Fruit fly (Drosophila melanogaster): ENCODE measurements around the gene CG13082.
A peak's percentile ranks its signal among the peaks of the same experiment; 100 is the strongest.

Gene CG13082

dm6 chr2L:19586436-19587333 is 48.5 kb downstream of the CG13082 start, which contains the start of gene Lar (continued):
- TF ChIP-seq sc (optimal IDR thresholded peaks at IDR 0.05) (no peak), sc (GFP tag; optimal IDR thresholded peaks at IDR 0.05) (no peak), sd (tag; optimal IDR thresholded peaks at IDR 0.05) (peak; percentile 32), cato (GFP tag; optimal IDR thresholded peaks at IDR 0.05; ENCODE audit: borderline replicate concordance) (no peak), slp2 (GFP tag; optimal IDR thresholded peaks at IDR 0.05) (peak; percentile 34), CG6854 (GFP tag; optimal IDR thresholded peaks at IDR 0.05) (no peak), Six4 (GFP tag; optimal IDR thresholded peaks at IDR 0.05) (peak; percentile 2), Dad (GFP tag; optimal IDR thresholded peaks at IDR 0.05) (peak; percentile 53), Bteb2 (GFP tag; optimal IDR thresholded peaks at IDR 0.05) (peak; percentile 75), CG11696 (GFP tag; IDR thresholded peaks at IDR 0.05) (no peak), grau (tag; optimal IDR thresholded peaks at IDR 0.05) (peak; percentile 66), Dfd (GFP tag; optimal IDR thresholded peaks at IDR 0.05) (no peak), z (GFP tag; IDR thresholded peaks at IDR 0.05) (no peak), sob (GFP tag; IDR thresholded peaks at IDR 0.05) (peak; percentile 27; the same call in 1 of the 2 replicates), tap (tag; optimal IDR thresholded peaks at IDR 0.05) (no peak), Optix (GFP tag; IDR thresholded peaks at IDR 0.05) (peak; percentile 37; the same call in 1 of the 3 replicates), klu (GFP tag; IDR thresholded peaks at IDR 0.05) (no peak), Ssrp (tag; optimal IDR thresholded peaks at IDR 0.05) (peak; percentile 28), CG11085 (GFP tag; IDR thresholded peaks at IDR 0.05) (no peak), chif (GFP tag; optimal IDR thresholded peaks at IDR 0.05) (peak in 1 of 2 experiments; percentile 52), HLH4C (GFP tag; IDR thresholded peaks at IDR 0.05; ENCODE audit: partially characterized antibody) (no peak; the same call in 2 of the 3 replicates), Spps (tag; optimal IDR thresholded peaks at IDR 0.05) (peak; percentile 10), CG8388 (GFP tag; optimal IDR thresholded peaks at IDR 0.05) (peak; percentile 42), Lpt (GFP tag; optimal IDR thresholded peaks at IDR 0.05) (no peak), CG11560 (tag; IDR thresholded peaks at IDR 0.05) (0 out of 3 replicates have a peak, but pooled peaks have one; percentile 18), tgo (GFP tag; IDR thresholded peaks at IDR 0.05) (no peak), sisA (GFP tag; IDR thresholded peaks at IDR 0.05) (peak; percentile 57), Doc2 (GFP tag; IDR thresholded peaks at IDR 0.05) (no peak), CG17568 (GFP tag; optimal IDR thresholded peaks at IDR 0.05) (no peak), maf-S (GFP tag; optimal IDR thresholded peaks at IDR 0.05) (peak; percentile 66), seq (GFP tag; IDR thresholded peaks at IDR 0.05) (no peak), crol (GFP tag; IDR thresholded peaks at IDR 0.05) (no peak), CG4424 (GFP tag; optimal IDR thresholded peaks at IDR 0.05) (peak; percentile 71), Sry-β (GFP tag; optimal IDR thresholded peaks at IDR 0.05) (peak; percentile 26), fu2 (GFP tag; optimal IDR thresholded peaks at IDR 0.05) (peak; percentile 60), kni (GFP tag; optimal IDR thresholded peaks at IDR 0.05) (peak; percentile 41), Lim3 (GFP tag; IDR thresholded peaks at IDR 0.05) (no peak), pzg (GFP tag; optimal IDR thresholded peaks at IDR 0.05) (peak; percentile 79), CG30403 (GFP tag; optimal IDR thresholded peaks at IDR 0.05) (peak; percentile 78), pros (GFP tag; optimal IDR thresholded peaks at IDR 0.05) (no peak), chm (GFP tag; IDR thresholded peaks at IDR 0.05) (0 out of 2 replicates have a peak, but pooled peaks have one; percentile 45), CG34224 (GFP tag; IDR thresholded peaks at IDR 0.05; ENCODE audit: partially characterized antibody) (0 out of 3 replicates have a peak, but pooled peaks have one; percentile 35), CG6654 (GFP tag; optimal IDR thresholded peaks at IDR 0.05) (no peak), Awh (GFP tag; IDR thresholded peaks at IDR 0.05) (0 out of 2 replicates have a peak, but pooled peaks have one; percentile 12), CG13123 (GFP tag; optimal IDR thresholded peaks at IDR 0.05) (no peak), Hey (tag; optimal IDR thresholded peaks at IDR 0.05) (no peak), Vsx1 (GFP tag; optimal IDR thresholded peaks at IDR 0.05) (no peak), CG10543 (GFP tag; optimal IDR thresholded peaks at IDR 0.05) (peak; percentile 78), CG9932 (GFP tag; IDR thresholded peaks at IDR 0.05) (peak; percentile 69)
